Fruit fly (Drosophila melanogaster): ENCODE data around the gene CG9331.

DNA sequence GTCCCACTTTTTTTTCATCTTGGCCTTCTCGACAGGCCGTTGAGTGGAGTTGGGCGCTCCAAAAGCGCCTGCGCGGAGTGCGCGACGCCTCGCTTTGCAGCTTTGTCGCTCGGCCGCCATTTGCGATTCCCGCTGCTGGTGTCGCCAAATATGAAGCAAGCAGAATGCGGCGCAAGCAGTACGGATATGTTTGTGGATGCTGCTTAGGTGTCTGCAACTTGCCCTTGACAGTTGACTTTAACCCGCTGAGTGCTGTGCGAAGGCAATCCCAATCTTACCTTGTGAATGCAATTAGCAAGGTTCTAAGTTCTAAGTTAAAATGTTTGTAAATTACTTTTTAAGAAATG lies 630 bp upstream of the CG9331 start:
- TF ChIP-seq CG32532 (GFP tag; IDR thresholded peaks at IDR 0.05) (no peak), bowl (GFP tag; IDR thresholded peaks at IDR 0.05) (peak; percentile 35; the same call in 1 of the 2 replicates), nmo (GFP tag; optimal IDR thresholded peaks at IDR 0.05) (no peak), CG2875 (GFP tag; optimal IDR thresholded peaks at IDR 0.05) (no peak)

Measured in whole organism, embryonic.